Worm (Caenorhabditis elegans) whole organism, L3 larva: ENCODE measurements around the gene elpc-4.

Source experiments
- aly-2 ChIP-seq: fragments of 150-350 bp; optimal IDR thresholded peaks from 2 replicates; lab custom pipeline; 2014; ENCODE audit warnings: missing biosample characterization, missing genetic modification characterization
- ama-1 ChIP-seq: fragments of 150-350 bp; optimal IDR thresholded peaks from 2 replicates; lab custom pipeline; 2018
- ceh-28 ChIP-seq: fragments of 150-350 bp; optimal IDR thresholded peaks from 2 replicates; lab custom pipeline; 2014; ENCODE audit warnings: missing biosample characterization, missing genetic modification reagents, missing genetic modification characterization
- ceh-9 ChIP-seq: sonication (generic microtip); optimal IDR thresholded peaks from 2 replicates; lab custom pipeline; 2018; ENCODE audit warnings: missing biosample characterization, missing genetic modification characterization
- daf-12 ChIP-seq: fragments of 150-350 bp; optimal IDR thresholded peaks from 2 replicates; lab custom pipeline; 2014; ENCODE audit warnings: missing biosample characterization, missing genetic modification reagents, missing genetic modification characterization
- egl-27 ChIP-seq: sonication (generic microtip); optimal IDR thresholded peaks from 4 replicates; lab custom pipeline; 2017; ENCODE audit warnings: missing biosample characterization, missing genetic modification reagents, missing genetic modification characterization
- elt-1 ChIP-seq: fragments of 150-350 bp; optimal IDR thresholded peaks from 2 replicates; lab custom pipeline; 2014; ENCODE audit warnings: missing biosample characterization, missing genetic modification characterization
- elt-2 ChIP-seq: sonication (generic microtip); optimal IDR thresholded peaks from 2 replicates; lab custom pipeline; 2016; ENCODE audit warnings: missing genetic modification reagents, mild to moderate bottlenecking, missing genetic modification characterization, missing compliant biosample characterization
- eor-1 ChIP-seq, 2 experiments: fragments of 150-350 bp; optimal IDR thresholded peaks; 2 replicates each; lab custom pipeline; 2014 to 2018; ENCODE audit warnings: missing biosample characterization in 2 of 2, missing genetic modification characterization in 2 of 2
- fkh-2 ChIP-seq: fragments of 150-350 bp; optimal IDR thresholded peaks from 2 replicates; lab custom pipeline; 2014; ENCODE audit warnings: missing biosample characterization, missing genetic modification reagents, missing genetic modification characterization
- fos-1 ChIP-seq: fragments of 150-350 bp; optimal IDR thresholded peaks from 2 replicates; lab custom pipeline; 2014; ENCODE audit warnings: missing biosample characterization, missing genetic modification characterization
- hmg-11 ChIP-seq: sonication (generic microtip); optimal IDR thresholded peaks from 2 replicates; lab custom pipeline; 2016; ENCODE audit warnings: missing genetic modification characterization, missing compliant biosample characterization
- jun-1 ChIP-seq: fragments of 150-350 bp; optimal IDR thresholded peaks from 2 replicates; lab custom pipeline; 2014; ENCODE audit warnings: missing biosample characterization, missing genetic modification reagents, missing genetic modification characterization
- lin-15B ChIP-seq: fragments of 150-350 bp; optimal IDR thresholded peaks from 2 replicates; lab custom pipeline; 2014; ENCODE audit warnings: missing biosample characterization, missing genetic modification characterization
- lin-39 ChIP-seq: fragments of 150-350 bp; optimal IDR thresholded peaks from 2 replicates; lab custom pipeline; 2018; ENCODE audit warnings: missing biosample characterization, missing genetic modification reagents, missing genetic modification characterization
- mdl-1 ChIP-seq: fragments of 150-350 bp; optimal IDR thresholded peaks from 2 replicates; lab custom pipeline; 2014; ENCODE audit warnings: missing biosample characterization, missing genetic modification characterization
- nfya-1 ChIP-seq: sonication (generic microtip); optimal IDR thresholded peaks from 2 replicates; lab custom pipeline; 2017; ENCODE audit warnings: missing genetic modification characterization, mild to moderate bottlenecking, missing compliant biosample characterization, antibody characterized with exemption, moderate library complexity; ENCODE audit not compliant: insufficient read depth
- nhr-11 ChIP-seq: fragments of 150-350 bp; optimal IDR thresholded peaks from 2 replicates; lab custom pipeline; 2014; ENCODE audit warnings: missing biosample characterization, missing genetic modification characterization
- nhr-12 ChIP-seq: fragments of 150-350 bp; optimal IDR thresholded peaks from 2 replicates; lab custom pipeline; 2014; ENCODE audit warnings: missing biosample characterization, missing genetic modification characterization
- nhr-25 ChIP-seq: sonication (generic microtip); optimal IDR thresholded peaks from 2 replicates; lab custom pipeline; 2017; ENCODE audit warnings: missing biosample characterization, missing genetic modification characterization
- nhr-28 ChIP-seq: fragments of 150-350 bp; optimal IDR thresholded peaks from 2 replicates; lab custom pipeline; 2014; ENCODE audit warnings: missing biosample characterization, missing genetic modification characterization
- nhr-43 ChIP-seq: sonication (generic microtip); optimal IDR thresholded peaks from 2 replicates; lab custom pipeline; 2016; ENCODE audit warnings: mild to moderate bottlenecking, missing genetic modification characterization, missing compliant biosample characterization; ENCODE audit not compliant: poor library complexity, severe bottlenecking
- nhr-67 ChIP-seq: fragments of 150-350 bp; optimal IDR thresholded peaks from 2 replicates; lab custom pipeline; 2014; ENCODE audit warnings: missing biosample characterization, missing genetic modification characterization
- nhr-76 ChIP-seq: fragments of 150-350 bp; sonication (generic microtip); optimal IDR thresholded peaks from 5 replicates; lab custom pipeline; 2014; ENCODE audit warnings: missing biosample characterization, missing genetic modification characterization
- nhr-77 ChIP-seq: fragments of 150-350 bp; optimal IDR thresholded peaks from 2 replicates; lab custom pipeline; 2014; ENCODE audit warnings: missing biosample characterization, missing genetic modification characterization
- pha-4 ChIP-seq: fragments of 150-350 bp; optimal IDR thresholded peaks from 2 replicates; lab custom pipeline; 2014; ENCODE audit warnings: missing biosample characterization, missing genetic modification reagents, missing genetic modification characterization
- pqm-1 ChIP-seq: fragments of 150-350 bp; optimal IDR thresholded peaks from 2 replicates; lab custom pipeline; 2017; ENCODE audit warnings: missing biosample characterization, missing genetic modification characterization, inconsistent platforms
- skn-1 ChIP-seq: fragments of 150-350 bp; optimal IDR thresholded peaks from 2 replicates; lab custom pipeline; 2014; ENCODE audit warnings: missing biosample characterization, missing genetic modification characterization
- snpc-4 ChIP-seq: fragments of 150-350 bp; optimal IDR thresholded peaks from 2 replicates; lab custom pipeline; 2014; ENCODE audit warnings: missing biosample characterization, missing genetic modification characterization
- tbx-2 ChIP-seq: sonication (generic microtip); optimal IDR thresholded peaks from 2 replicates; lab custom pipeline; 2016; ENCODE audit warnings: mild to moderate bottlenecking, missing genetic modification characterization, missing compliant biosample characterization
- unc-39 ChIP-seq: sonication (generic microtip); optimal IDR thresholded peaks from 4 replicates; lab custom pipeline; 2017; ENCODE audit warnings: missing biosample characterization, missing genetic modification characterization
- unc-62 ChIP-seq: fragments of 150-350 bp; sonication (generic microtip); optimal IDR thresholded peaks from 4 replicates; lab custom pipeline; 2014; ENCODE audit warnings: missing biosample characterization, missing genetic modification reagents, missing genetic modification characterization
- zag-1 ChIP-seq: fragments of 150-350 bp; optimal IDR thresholded peaks from 2 replicates; lab custom pipeline; 2014; ENCODE audit warnings: missing biosample characterization, missing genetic modification characterization
- ztf-11 ChIP-seq: fragments of 150-350 bp; optimal IDR thresholded peaks from 2 replicates; lab custom pipeline; 2014; ENCODE audit warnings: missing biosample characterization, missing genetic modification characterization
- ztf-4 ChIP-seq: fragments of 150-350 bp; optimal IDR thresholded peaks from 2 replicates; lab custom pipeline; 2014; ENCODE audit warnings: missing biosample characterization, missing genetic modification characterization

The elpc-4 gene

ce11 chrIV:8005376-8005775, 11.4 kb upstream of the elpc-4 start:
- TF ChIP-seq pha-4 (tag; lab: Kevin White, UChicago): peak; percentile 76
- TF ChIP-seq lin-15B: no peak
- no peak for TF ChIP-seq elt-1 (tag; lab: Kevin White, UChicago)
- no peak for TF ChIP-seq mdl-1 (tag; lab: Kevin White, UChicago)
- TF ChIP-seq fkh-2: no peak
- TF ChIP-seq nhr-12: no peak
- peak; percentile 72 for TF ChIP-seq elt-2 (tag; lab: Kevin White, UChicago)

DNA sequence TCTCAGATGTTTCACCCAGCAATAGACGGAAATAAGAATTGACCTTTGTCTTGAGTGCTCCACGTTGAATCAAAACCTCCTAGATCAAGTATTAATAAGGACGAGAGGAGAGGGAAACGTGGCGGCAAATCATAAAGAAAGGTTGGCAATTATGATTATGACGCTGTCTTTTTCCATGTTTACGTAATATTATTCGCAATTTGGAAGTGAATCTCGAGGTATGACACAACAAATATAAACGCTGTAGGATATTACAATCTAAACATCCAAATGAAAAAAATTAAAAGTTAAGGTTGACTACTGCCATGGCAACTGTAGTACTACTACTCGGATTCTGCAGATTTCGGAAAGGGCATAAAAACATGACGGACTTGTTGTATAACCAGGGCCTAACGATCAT, 10.6 kb upstream of the elpc-4 start:
- TF ChIP-seq snpc-4 (tag; lab: Kevin White, UChicago): no peak
- no peak for TF ChIP-seq fkh-2
- no peak for TF ChIP-seq aly-2
- TF ChIP-seq hmg-11 (tag; lab: Kevin White, UChicago): no peak
- no peak for TF ChIP-seq egl-27 (tag; lab: Kevin White, UChicago)
- no peak for TF ChIP-seq skn-1
- TF ChIP-seq pqm-1 (tag; lab: Kevin White, UChicago): no peak
- no peak for TF ChIP-seq nhr-76
- no peak for TF ChIP-seq unc-39 (tag; lab: Kevin White, UChicago)
- no peak for TF ChIP-seq eor-1 (tag; optimal IDR thresholded peaks at IDR 0.05; lab: Kevin White, UChicago)

ce11 chrIV:8007549-8007948, 9.2 kb upstream of the elpc-4 start:
- TF ChIP-seq eor-1 (tag; optimal IDR thresholded peaks at IDR 0.05; lab: Kevin White, UChicago) (no peak), egl-27 (tag; lab: Kevin White, UChicago) (no peak), fos-1 (tag; lab: Kevin White, UChicago) (no peak), hmg-11 (tag; lab: Kevin White, UChicago) (no peak), lin-39 (no peak), lin-15B (no peak), ztf-11 (tag; lab: Kevin White, UChicago) (no peak), ceh-9 (tag; lab: Kevin White, UChicago) (no peak), nhr-43 (tag; lab: Kevin White, UChicago) (no peak)

ce11 chrIV:8008137-8008536, 8.7 kb upstream of the elpc-4 start:
- TF ChIP-seq ztf-4 (tag; lab: Kevin White, UChicago) (no peak), jun-1 (tag; lab: Kevin White, UChicago) (no peak), skn-1 (no peak), eor-1 (tag; optimal IDR thresholded peaks at IDR 0.05; lab: Kevin White, UChicago) (no peak), ceh-28 (tag; lab: Kevin White, UChicago) (no peak), ama-1 (no peak)

- peak; percentile 80 for TF ChIP-seq nhr-25
- TF ChIP-seq nhr-67 (tag; lab: Kevin White, UChicago): no peak
Measured at ce11 chrIV:8009374-8009773, 7.4 kb upstream of the elpc-4 start.

ce11 chrIV:8010521-8010920, 6.3 kb upstream of the elpc-4 start:
- TF ChIP-seq snpc-4 (tag; lab: Kevin White, UChicago): no peak
- TF ChIP-seq nhr-28 (tag; lab: Kevin White, UChicago): no peak
- TF ChIP-seq nhr-77 (tag; lab: Kevin White, UChicago): no peak
- no peak for TF ChIP-seq ceh-9 (tag; lab: Kevin White, UChicago)
- TF ChIP-seq ama-1: no peak
- TF ChIP-seq unc-62 (GFP tag; lab: Kevin White, UChicago): no peak
- no peak for TF ChIP-seq ceh-28 (tag; lab: Kevin White, UChicago)
- no peak for TF ChIP-seq pqm-1 (tag; lab: Kevin White, UChicago)
- TF ChIP-seq skn-1: no peak
- TF ChIP-seq nhr-11 (tag; lab: Kevin White, UChicago): no peak
- TF ChIP-seq zag-1: no peak
- TF ChIP-seq lin-39: no peak
- TF ChIP-seq unc-39 (tag; lab: Kevin White, UChicago): no peak
- TF ChIP-seq lin-15B: no peak
- no peak for TF ChIP-seq aly-2
- no peak for TF ChIP-seq hmg-11 (tag; lab: Kevin White, UChicago)
- TF ChIP-seq daf-12: no peak
- no peak for TF ChIP-seq tbx-2 (tag; lab: Kevin White, UChicago)
- no peak for TF ChIP-seq nfya-1 (tag; lab: Kevin White, UChicago)
- TF ChIP-seq nhr-67 (tag; lab: Kevin White, UChicago): no peak
- TF ChIP-seq, all 47 proteins: peak for 0
